Worm (Caenorhabditis elegans): ENCODE results near the gene slc-25A18.2.

DNA sequence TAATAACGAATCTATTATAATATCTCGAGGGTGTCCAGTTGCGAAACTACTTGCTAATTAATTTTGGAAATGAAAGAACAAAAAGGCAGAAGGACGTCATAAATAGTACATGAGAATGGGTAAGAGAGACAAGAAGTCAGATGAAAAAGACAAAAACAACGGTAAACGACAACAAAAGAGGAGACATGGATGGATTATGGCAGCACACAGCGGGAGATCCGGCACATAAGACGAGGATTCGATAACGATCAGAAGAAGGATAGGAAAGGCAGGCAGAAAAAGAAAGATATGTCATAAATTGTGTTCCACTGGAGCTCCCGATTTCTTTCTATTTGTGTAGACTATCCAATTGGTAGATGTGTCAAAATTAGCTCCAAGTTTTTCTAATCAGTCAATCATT lies 46.8 kb downstream of the slc-25A18.2 start:
- no peak for TF ChIP-seq nhr-76 (tag; optimal IDR thresholded peaks at IDR 0.05)
- no peak for TF ChIP-seq unc-86 (tag; optimal IDR thresholded peaks at IDR 0.05)
- TF ChIP-seq ama-1 (optimal IDR thresholded peaks at IDR 0.05) = no peak
- no peak for TF ChIP-seq lsy-2 (tag; optimal IDR thresholded peaks at IDR 0.05)
- TF ChIP-seq jun-1 (tag; optimal IDR thresholded peaks at IDR 0.05) = no peak
- TF ChIP-seq fkh-10 (GFP tag; optimal IDR thresholded peaks at IDR 0.05) = no peak
- TF ChIP-seq ztf-4 (tag; optimal IDR thresholded peaks at IDR 0.05) = no peak

Measured in whole organism, L1 larva.